Fruit fly (Drosophila melanogaster): Measurements from ENCODE around the gene CG13995.

CG13995 gene

dm6 chr2L:6092300-6092699 is 38.2 kb downstream of the CG13995 start:
- TF ChIP-seq gl (tag; optimal IDR thresholded peaks at IDR 0.05) (no peak), CG8159 (tag; optimal IDR thresholded peaks at IDR 0.05) (no peak), CG34367 (tag; optimal IDR thresholded peaks at IDR 0.05) (no peak), fd96Ca (GFP tag; IDR thresholded peaks at IDR 0.05) (no peak), Pif1A (GFP tag; optimal IDR thresholded peaks at IDR 0.05) (no peak), CG17806 (tag; optimal IDR thresholded peaks at IDR 0.05) (no peak), Ets98B (GFP tag; IDR thresholded peaks at IDR 0.05) (no peak), D1 (tag; optimal IDR thresholded peaks at IDR 0.05) (no peak), Snoo (tag; optimal IDR thresholded peaks at IDR 0.05) (no peak), CG13204 (GFP tag; optimal IDR thresholded peaks at IDR 0.05) (no peak), CG9948 (tag; optimal IDR thresholded peaks at IDR 0.05) (no peak)

- TF ChIP-seq gl (tag; optimal IDR thresholded peaks at IDR 0.05): no peak
- TF ChIP-seq Pif1A (GFP tag; optimal IDR thresholded peaks at IDR 0.05): no peak
- no peak for TF ChIP-seq Snoo (tag; optimal IDR thresholded peaks at IDR 0.05)
- no peak for TF ChIP-seq CG13204 (GFP tag; optimal IDR thresholded peaks at IDR 0.05)
- TF ChIP-seq CG32121 (GFP tag; IDR thresholded peaks at IDR 0.05): no peak
- TF ChIP-seq CG17806 (tag; optimal IDR thresholded peaks at IDR 0.05): no peak
These were observed 44.6 kb downstream of the CG13995 start, which contains the start of gene CG9175 for dm6 chr2L:6098479-6099269. Gene CG9175 (minus strand): TSS chr2L:6098966.

- TF ChIP-seq EcR (GFP tag; optimal IDR thresholded peaks at IDR 0.05) (no peak), CG34367 (tag; optimal IDR thresholded peaks at IDR 0.05) (no peak), CG14655 (GFP tag; optimal IDR thresholded peaks at IDR 0.05) (no peak), CG12605 (GFP tag; IDR thresholded peaks at IDR 0.05) (no peak), CG8301 (tag; optimal IDR thresholded peaks at IDR 0.05) (no peak), Ets98B (GFP tag; IDR thresholded peaks at IDR 0.05) (no peak), CG8159 (tag; optimal IDR thresholded peaks at IDR 0.05) (no peak), rn (GFP tag; IDR thresholded peaks at IDR 0.05) (no peak), D1 (tag; optimal IDR thresholded peaks at IDR 0.05) (no peak), Snoo (tag; optimal IDR thresholded peaks at IDR 0.05) (no peak), fd96Ca (GFP tag; IDR thresholded peaks at IDR 0.05) (no peak), Pif1B (GFP tag; optimal IDR thresholded peaks at IDR 0.05) (no peak), CG10348 (GFP tag; IDR thresholded peaks at IDR 0.05) (no peak)
These were observed 45.2 kb downstream of the CG13995 start for dm6 chr2L:6099270-6099644.

dm6 chr2L:6100202-6100689 is 46.1 kb downstream of the CG13995 start, which contains the start of gene stai:
Gene stai (plus strand): TSS chr2L:6100377.
- TF ChIP-seq EcR (GFP tag; optimal IDR thresholded peaks at IDR 0.05) (peak; percentile 87), CG8159 (tag; optimal IDR thresholded peaks at IDR 0.05) (no peak), CG8301 (tag; optimal IDR thresholded peaks at IDR 0.05) (peak; percentile 35), rn (GFP tag; IDR thresholded peaks at IDR 0.05) (no peak), CG15710 (tag; optimal IDR thresholded peaks at IDR 0.05) (peak; percentile 13), Snoo (tag; optimal IDR thresholded peaks at IDR 0.05) (no peak), CG13204 (GFP tag; optimal IDR thresholded peaks at IDR 0.05) (peak; percentile 13), CG10348 (GFP tag; IDR thresholded peaks at IDR 0.05) (no peak), CG17806 (tag; optimal IDR thresholded peaks at IDR 0.05) (no peak), Pif1B (GFP tag; optimal IDR thresholded peaks at IDR 0.05) (peak; percentile 11), gl (tag; optimal IDR thresholded peaks at IDR 0.05) (no peak), CG34367 (tag; optimal IDR thresholded peaks at IDR 0.05) (peak; percentile 18), D1 (tag; optimal IDR thresholded peaks at IDR 0.05) (no peak), CG12605 (GFP tag; IDR thresholded peaks at IDR 0.05) (peak; percentile 58; the same call in 1 of the 2 replicates), CG32121 (GFP tag; IDR thresholded peaks at IDR 0.05) (no peak), Ets98B (GFP tag; IDR thresholded peaks at IDR 0.05) (peak; percentile 51; the same call in 1 of the 2 replicates), CG14655 (GFP tag; optimal IDR thresholded peaks at IDR 0.05) (no peak), fd96Ca (GFP tag; IDR thresholded peaks at IDR 0.05) (no peak), CG4496 (GFP tag; IDR thresholded peaks at IDR 0.05) (peak; percentile 57; the same call in 2 of the 3 replicates), Pif1A (GFP tag; optimal IDR thresholded peaks at IDR 0.05) (peak; percentile 27), CG9948 (tag; optimal IDR thresholded peaks at IDR 0.05) (no peak)

DNA sequence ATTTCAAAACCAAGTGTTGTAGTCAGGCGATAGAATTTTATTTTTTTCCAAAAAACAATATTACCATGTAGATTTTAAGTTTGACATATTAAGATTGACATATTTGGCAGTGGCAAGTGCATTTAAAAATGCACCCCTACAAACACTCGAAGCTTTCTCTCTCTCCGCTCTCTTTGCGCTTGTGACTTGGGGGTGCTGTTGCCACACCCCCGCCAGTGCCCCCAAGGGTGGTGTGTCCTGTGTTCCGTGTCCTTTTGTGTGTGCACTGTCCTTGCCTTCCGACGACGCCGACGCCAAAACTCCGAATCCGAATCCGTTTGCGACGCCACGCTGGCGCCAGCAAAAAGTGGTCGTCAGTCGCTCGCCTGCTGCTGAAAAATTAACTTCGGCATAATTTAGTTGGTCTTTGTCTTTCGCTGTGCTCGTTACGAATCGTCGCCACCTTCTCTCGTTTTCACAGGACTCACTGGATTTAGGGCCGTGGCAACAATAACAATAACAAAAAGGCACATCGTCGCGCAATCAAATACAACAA is 55.3 kb downstream of the CG13995 start:
- TF ChIP-seq CG9948 (tag; optimal IDR thresholded peaks at IDR 0.05) (no peak), CG14655 (GFP tag; optimal IDR thresholded peaks at IDR 0.05) (no peak), CG15710 (tag; optimal IDR thresholded peaks at IDR 0.05) (no peak)
